Fruit fly (Drosophila melanogaster) whole organism, embryonic: ENCODE measurements around the gene Zip89B.

Experiments
- ATbp ChIP-seq: fragments of 200-800 bp; sonication (Bioruptor generic); optimal IDR thresholded peaks from 2 replicates; lab custom pipeline; 2017; ENCODE audit warnings: missing biosample characterization, mild to moderate bottlenecking, missing genetic modification characterization, missing genetic modification reagents
- Bdp1 ChIP-seq: fragments of 200-800 bp; sonication (Bioruptor generic); optimal IDR thresholded peaks from 3 replicates; lab custom pipeline; 2016; ENCODE audit warnings: missing biosample characterization, missing genetic modification characterization
- CG10209 ChIP-seq: fragments of 200-800 bp; sonication (Bioruptor generic); optimal IDR thresholded peaks from 3 replicates; lab custom pipeline; 2017; ENCODE audit warnings: missing biosample characterization, mild to moderate bottlenecking, missing genetic modification characterization, missing genetic modification reagents
- CG10462 ChIP-seq: fragments of 200-800 bp; sonication (Bioruptor generic); optimal IDR thresholded peaks from 2 replicates; lab custom pipeline; 2016; ENCODE audit warnings: missing biosample characterization, missing genetic modification characterization
- CG10543 ChIP-seq: fragments of 200-800 bp; sonication (Bioruptor generic); optimal IDR thresholded peaks from 3 replicates; lab custom pipeline; 2017; ENCODE audit warnings: missing biosample characterization, mild to moderate bottlenecking, missing genetic modification characterization, moderate library complexity
- CG17612 ChIP-seq: fragments of 200-800 bp; sonication (Bioruptor generic); IDR thresholded peaks from 2 replicates; pipeline ENCODE4 v1.3.6; 2022; ENCODE audit warnings: missing biosample characterization, missing genetic modification characterization
- CG17829 ChIP-seq: fragments of 200-800 bp; optimal IDR thresholded peaks from 2 replicates; lab custom pipeline; 2019; ENCODE audit warnings: missing biosample characterization, mild to moderate bottlenecking, missing genetic modification characterization, moderate library complexity
- CG18262 ChIP-seq: fragments of 200-800 bp; optimal IDR thresholded peaks from 3 replicates; lab custom pipeline; 2019; ENCODE audit warnings: missing biosample characterization, mild to moderate bottlenecking, missing genetic modification characterization, moderate library complexity
- CG18476 ChIP-seq: fragments of 200-800 bp; sonication (Bioruptor generic); optimal IDR thresholded peaks from 2 replicates; lab custom pipeline; 2016; ENCODE audit warnings: missing biosample characterization, mild to moderate bottlenecking, missing genetic modification characterization
- CG30431 ChIP-seq: fragments of 200-800 bp; sonication (Bioruptor generic); optimal IDR thresholded peaks from 2 replicates; lab custom pipeline; 2017; ENCODE audit warnings: missing biosample characterization, missing genetic modification characterization
- CG34376 ChIP-seq: fragments of 200-800 bp; sonication (Bioruptor generic); optimal IDR thresholded peaks from 2 replicates; lab custom pipeline; 2018; ENCODE audit warnings: missing biosample characterization, mild to moderate bottlenecking, missing genetic modification characterization
- CG6683 ChIP-seq: fragments of 200-800 bp; sonication (Bioruptor generic); optimal IDR thresholded peaks from 2 replicates; lab custom pipeline; 2017; ENCODE audit warnings: missing biosample characterization, mild to moderate bottlenecking, missing genetic modification characterization, missing genetic modification reagents
- CG9727 ChIP-seq: fragments of 200-800 bp; sonication (Bioruptor generic); optimal IDR thresholded peaks from 3 replicates; lab custom pipeline; 2017; ENCODE audit warnings: missing biosample characterization, mild to moderate bottlenecking, missing genetic modification characterization
- CG9932 ChIP-seq: fragments of 200-800 bp; sonication (Bioruptor generic); IDR thresholded peaks from 2 replicates; pipeline ENCODE4 v1.3.6; 2022; ENCODE audit warnings: missing biosample characterization, missing genetic modification characterization
- CTCF ChIP-seq: fragments of 200-800 bp; sonication (Bioruptor generic); optimal IDR thresholded peaks from 2 replicates; lab custom pipeline; 2017; ENCODE audit warnings: missing biosample characterization, mild to moderate bottlenecking, missing genetic modification characterization, moderate library complexity
- Dfd ChIP-seq, 2 experiments: fragments of >200 bp; optimal IDR thresholded peaks; 2 replicates each; lab custom pipeline; 2017; ENCODE audit warnings: missing biosample characterization in 2 of 2, missing genetic modification characterization in 2 of 2
- Hmx ChIP-seq: fragments of 200-800 bp; sonication (Bioruptor generic); optimal IDR thresholded peaks from 2 replicates; lab custom pipeline; 2016; ENCODE audit warnings: missing biosample characterization, missing genetic modification characterization
- Hr78 ChIP-seq, 2 experiments: fragments of 200-800 bp in 1 of 2; fragments of >200 bp in 1 of 2; sonication (Bioruptor generic) in 1 of 2; optimal IDR thresholded peaks; 2 replicates each; lab custom pipeline; 2017 to 2019; ENCODE audit warnings: missing biosample characterization in 2 of 2, missing genetic modification characterization in 2 of 2, mild to moderate bottlenecking in 1 of 2, moderate library complexity in 1 of 2
- Lim3 ChIP-seq: fragments of 200-800 bp; sonication (Bioruptor generic); IDR thresholded peaks from 2 replicates; pipeline ENCODE4 v1.3.6; 2022; ENCODE audit warnings: missing biosample characterization, missing genetic modification characterization
- Lpt ChIP-seq: fragments of >200 bp; optimal IDR thresholded peaks from 2 replicates; lab custom pipeline; 2018; ENCODE audit warnings: missing biosample characterization, missing genetic modification characterization
- Poxn ChIP-seq: fragments of 200-800 bp; sonication (Bioruptor generic); IDR thresholded peaks from 2 replicates; pipeline ENCODE4 v1.3.6; 2022; ENCODE audit warnings: missing biosample characterization, missing genetic modification characterization
- Sox100B ChIP-seq: fragments of 200-800 bp; sonication (Bioruptor generic); optimal IDR thresholded peaks from 3 replicates; lab custom pipeline; 2018; ENCODE audit warnings: missing biosample characterization, mild to moderate bottlenecking, missing genetic modification characterization
- Stat92E ChIP-seq, 3 experiments: fragments of >200 bp in 2 of 3; fragments of 200-800 bp in 1 of 3; sonication (Bioruptor generic) in 1 of 3; optimal IDR thresholded peaks; 2 replicates each; lab custom pipeline; 2017 to 2019; ENCODE audit warnings: missing biosample characterization in 3 of 3, missing genetic modification characterization in 3 of 3, mild to moderate bottlenecking in 1 of 3, moderate library complexity in 1 of 3
- bowl ChIP-seq: fragments of 200-800 bp; sonication (Bioruptor generic); IDR thresholded peaks from 2 replicates; pipeline ENCODE4 v1.3.6; 2022; ENCODE audit warnings: missing biosample characterization, missing genetic modification characterization
- chinmo ChIP-seq: fragments of 200-800 bp; sonication (Bioruptor generic); IDR thresholded peaks from 4 replicates; pipeline ENCODE4 v1.3.6; 2022; ENCODE audit warnings: missing biosample characterization, missing genetic modification characterization; ENCODE audit not compliant: partially characterized antibody
- chn ChIP-seq: fragments of 200-800 bp; sonication (Bioruptor generic); optimal IDR thresholded peaks from 2 replicates; lab custom pipeline; 2016; ENCODE audit warnings: missing biosample characterization, missing genetic modification characterization
- exex ChIP-seq: fragments of 200-800 bp; sonication (Bioruptor generic); optimal IDR thresholded peaks from 4 replicates; lab custom pipeline; 2018; ENCODE audit warnings: missing biosample characterization, mild to moderate bottlenecking, missing genetic modification characterization, moderate library complexity
- klu ChIP-seq: fragments of 200-800 bp; sonication (Bioruptor generic); IDR thresholded peaks from 2 replicates; pipeline ENCODE4 v1.3.6; 2022; ENCODE audit warnings: missing biosample characterization, missing genetic modification characterization
- lbe ChIP-seq: fragments of 200-800 bp; sonication (Bioruptor generic); optimal IDR thresholded peaks from 2 replicates; lab custom pipeline; 2016; ENCODE audit warnings: missing biosample characterization, mild to moderate bottlenecking, missing genetic modification characterization
- nom ChIP-seq: fragments of 200-800 bp; sonication (Bioruptor generic); optimal IDR thresholded peaks from 2 replicates; lab custom pipeline; 2017; ENCODE audit warnings: missing biosample characterization, missing genetic modification characterization, mild to moderate bottlenecking, moderate library complexity, missing genetic modification reagents
- pum ChIP-seq: fragments of 200-800 bp; sonication (Bioruptor generic); optimal IDR thresholded peaks from 2 replicates; lab custom pipeline; 2016; ENCODE audit warnings: missing biosample characterization, missing genetic modification characterization
- row ChIP-seq: fragments of 200-800 bp; sonication (Bioruptor generic); IDR thresholded peaks from 3 replicates; pipeline ENCODE4 v1.3.6; 2022; ENCODE audit warnings: missing biosample characterization, missing genetic modification characterization
- sd ChIP-seq: fragments of 200-800 bp; sonication (Bioruptor generic); optimal IDR thresholded peaks from 3 replicates; lab custom pipeline; 2018; ENCODE audit warnings: missing biosample characterization, mild to moderate bottlenecking, missing genetic modification characterization, moderate library complexity
- sens ChIP-seq: fragments of 200-800 bp; sonication (Bioruptor generic); peaks from one replicate; lab custom pipeline; 2016; ENCODE audit warnings: missing biosample characterization, missing genetic modification characterization
- toy ChIP-seq: fragments of 200-800 bp; sonication (Bioruptor generic); IDR thresholded peaks from 2 replicates; pipeline ENCODE4 v1.3.6; 2022; ENCODE audit warnings: missing biosample characterization, missing genetic modification characterization

The Zip89B gene

DNA sequence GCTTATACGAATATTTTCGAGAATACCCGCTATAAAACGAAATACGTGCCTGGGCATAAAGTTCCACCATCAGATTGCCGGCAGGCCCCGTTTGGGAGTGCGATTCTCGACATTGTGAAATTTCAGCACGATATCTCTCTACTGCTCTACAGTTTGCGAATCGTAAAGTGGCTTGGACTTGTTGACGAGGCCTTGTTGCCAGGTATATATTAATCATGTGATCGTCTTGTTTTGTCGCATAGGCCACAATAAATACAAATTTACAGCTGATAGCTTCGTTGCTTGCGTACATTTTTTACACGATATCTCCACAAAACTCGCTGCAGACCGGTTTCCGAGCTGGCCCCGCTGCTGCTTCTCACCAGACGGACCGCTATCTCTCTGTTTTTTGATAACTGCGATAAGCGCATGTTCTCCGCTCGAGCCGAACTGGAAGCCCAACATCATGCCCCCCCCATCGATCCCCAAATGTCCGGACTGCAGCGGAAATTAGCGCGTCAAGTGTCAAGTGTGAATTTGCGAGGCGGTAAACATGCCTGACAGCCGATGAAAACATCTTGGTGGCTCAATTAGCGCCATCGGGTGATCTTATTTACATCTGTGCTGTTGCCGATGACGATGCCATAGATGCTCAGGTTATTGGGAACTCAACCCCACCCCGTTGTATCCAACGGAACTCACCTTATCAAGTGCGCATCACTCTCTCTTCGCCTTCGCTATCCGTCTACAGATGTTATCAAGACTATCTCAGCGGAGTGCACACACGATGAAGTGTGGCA, 3.9 kb downstream of the Zip89B start (continued):
- TF ChIP-seq bowl (GFP tag; lab: Robert Waterston, UW) (no peak), CG10209 (GFP tag; lab: Kevin White, UChicago) (no peak), Lim3 (GFP tag; lab: Robert Waterston, UW) (no peak)

DNA sequence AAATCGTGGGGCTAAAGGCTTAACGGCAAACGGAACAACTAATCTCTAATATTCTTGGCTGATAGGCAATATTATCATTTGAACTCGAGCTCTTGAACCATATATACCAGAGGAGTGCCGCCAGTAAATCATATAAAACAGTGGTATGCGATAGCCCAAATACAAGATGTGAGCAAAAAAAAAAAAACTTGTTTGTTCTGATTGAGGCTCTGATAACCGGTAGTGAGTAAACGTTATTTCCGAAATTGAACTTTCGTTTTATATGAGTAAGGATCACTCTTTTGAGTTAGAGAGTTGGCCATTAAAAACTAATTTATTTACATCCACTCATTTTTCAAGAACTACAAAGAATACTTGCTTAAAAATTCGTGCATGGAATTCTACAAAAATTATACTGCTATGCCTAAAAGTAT, 4.5 kb downstream of the Zip89B start:
- TF ChIP-seq Dfd (GFP tag; optimal IDR thresholded peaks at IDR 0.05; lab: Kevin White, UChicago) (no peak), sd (peak; percentile 71), exex (tag; lab: Kevin White, UChicago) (peak; percentile 73), CG34376 (peak; percentile 29), Poxn (GFP tag; lab: Robert Waterston, UW) (no peak), sens (GFP tag; lab: Kevin White, UChicago) (peak; percentile 49), ATbp (GFP tag; lab: Kevin White, UChicago) (no peak), toy (GFP tag; lab: Robert Waterston, UW) (no peak), row (GFP tag; lab: Robert Waterston, UW) (0 out of 3 replicates have a peak, but pooled peaks have one; percentile 13), Stat92E (GFP tag; optimal IDR thresholded peaks at IDR 0.05; lab: Kevin White, UChicago) (no peak), CG10462 (GFP tag; lab: Kevin White, UChicago) (no peak), Hr78 (GFP tag; optimal IDR thresholded peaks at IDR 0.05; lab: Kevin White, UChicago) (peak in 1 of 2 experiments; percentile 64), chn (GFP tag; lab: Kevin White, UChicago) (no peak), CTCF (GFP tag; lab: Kevin White, UChicago) (peak; percentile 52)

DNA sequence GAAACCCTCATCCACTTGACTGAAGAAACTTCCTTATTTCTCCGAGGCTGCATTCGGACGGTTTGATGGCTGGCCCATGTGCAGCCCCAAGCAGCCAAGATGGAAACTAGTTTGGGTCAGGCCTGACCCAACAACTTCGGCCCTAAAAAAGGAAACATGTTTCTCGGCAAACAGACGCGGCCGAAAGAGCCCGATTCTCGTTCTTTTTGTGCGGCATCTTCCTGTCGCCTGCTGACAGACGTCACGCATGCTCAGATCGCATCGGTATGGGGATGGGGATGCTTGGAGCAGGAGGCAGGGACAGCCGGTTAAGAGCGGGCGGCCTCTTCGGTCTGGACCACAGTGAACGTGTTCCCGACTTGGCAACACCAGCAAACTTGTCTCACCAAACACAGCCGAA, 11.2 kb downstream of the Zip89B start:
- TF ChIP-seq CG9727 (GFP tag; lab: Kevin White, UChicago) (no peak), Lpt (GFP tag; lab: Kevin White, UChicago) (no peak), pum (GFP tag; lab: Kevin White, UChicago) (no peak), CG17612 (GFP tag; lab: Robert Waterston, UW) (no peak), nom (GFP tag; lab: Kevin White, UChicago) (peak; percentile 7), Sox100B (no peak), lbe (GFP tag; lab: Kevin White, UChicago) (peak; percentile 24), CG17829 (tag; lab: Kevin White, UChicago) (no peak), CG10543 (no peak), CG18262 (no peak), chinmo (GFP tag; lab: Robert Waterston, UW) (no peak), klu (GFP tag; lab: Robert Waterston, UW) (no peak), Hmx (no peak), CG9932 (no peak), CG30431 (no peak)

DNA sequence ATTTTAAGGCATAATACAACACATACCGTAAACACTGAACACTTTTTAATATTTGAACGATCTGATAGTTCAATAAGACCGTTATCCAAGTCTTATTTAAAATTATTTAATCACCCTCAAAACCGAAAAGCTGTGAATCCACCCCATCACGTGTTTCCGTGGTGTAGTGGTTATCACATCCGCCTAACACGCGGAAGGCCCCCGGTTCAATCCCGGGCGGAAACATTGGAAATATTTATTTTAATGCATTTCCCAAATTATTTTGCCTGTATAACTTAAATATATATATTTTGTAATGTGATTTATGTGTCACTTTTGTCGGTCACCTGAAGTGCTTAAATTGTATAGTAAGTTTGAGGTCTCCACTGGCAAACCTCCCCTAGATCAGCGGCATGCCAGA, 16.0 kb downstream of the Zip89B start, which contains the start of gene CG44044:
CG44044 (plus strand) TSS at position 301 of the 400 bp plus-strand sequence.
- TF ChIP-seq CG18476 (GFP tag; lab: Kevin White, UChicago) (peak; percentile 37), Bdp1 (GFP tag; lab: Kevin White, UChicago) (peak; percentile 56), CG6683 (no peak), sens (GFP tag; lab: Kevin White, UChicago) (peak; percentile 9)
- TF ChIP-seq, all 482 proteins: peak for 3
